Fruit fly (Drosophila melanogaster): ENCODE data around the gene LManIII.

DNA sequence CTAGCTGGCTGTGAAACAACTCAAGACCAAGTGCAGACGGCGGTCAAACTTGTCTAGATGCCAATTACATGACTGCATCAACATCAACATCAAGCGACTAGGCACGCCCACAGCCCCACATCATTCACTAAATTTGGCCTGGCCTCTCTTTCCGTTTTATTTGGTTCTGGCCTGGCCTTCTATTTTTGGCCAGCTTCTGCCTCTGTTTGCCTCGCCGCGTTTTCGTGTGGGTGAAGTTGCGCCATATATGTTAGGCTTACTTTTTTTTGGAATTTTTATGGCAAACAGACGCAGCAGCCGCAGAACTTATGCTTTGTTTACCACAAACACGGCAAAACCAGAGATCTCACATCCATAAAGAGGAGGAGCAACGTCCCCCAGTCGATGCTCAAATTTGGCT is 53.1 kb downstream of the LManIII start:
- TF ChIP-seq h (optimal IDR thresholded peaks at IDR 0.05) (no peak), psq (optimal IDR thresholded peaks at IDR 0.05) (no peak), ttk (optimal IDR thresholded peaks at IDR 0.05) (no peak), insv (optimal IDR thresholded peaks at IDR 0.05) (no peak), Myc (optimal IDR thresholded peaks at IDR 0.05) (no peak)
